Fruit fly (Drosophila melanogaster) Kc167 (cell line): Measurements from ENCODE around the gene form3.

Experiments used
- Sin3A ChIP-seq: fragments of >200 bp; optimal IDR thresholded peaks from 2 replicates; lab custom pipeline; 2018; ENCODE audit warnings: missing external identifiers
- h ChIP-seq: fragments of >200 bp; optimal IDR thresholded peaks from 3 replicates; lab custom pipeline; 2018; ENCODE audit warnings: missing external identifiers
- psq ChIP-seq: fragments of >200 bp; optimal IDR thresholded peaks from 2 replicates; lab custom pipeline; 2017; ENCODE audit warnings: missing external identifiers
- ttk ChIP-seq: sonication (Bioruptor generic); optimal IDR thresholded peaks from 2 replicates; lab custom pipeline; 2017; ENCODE audit warnings: missing external identifiers

DNA sequence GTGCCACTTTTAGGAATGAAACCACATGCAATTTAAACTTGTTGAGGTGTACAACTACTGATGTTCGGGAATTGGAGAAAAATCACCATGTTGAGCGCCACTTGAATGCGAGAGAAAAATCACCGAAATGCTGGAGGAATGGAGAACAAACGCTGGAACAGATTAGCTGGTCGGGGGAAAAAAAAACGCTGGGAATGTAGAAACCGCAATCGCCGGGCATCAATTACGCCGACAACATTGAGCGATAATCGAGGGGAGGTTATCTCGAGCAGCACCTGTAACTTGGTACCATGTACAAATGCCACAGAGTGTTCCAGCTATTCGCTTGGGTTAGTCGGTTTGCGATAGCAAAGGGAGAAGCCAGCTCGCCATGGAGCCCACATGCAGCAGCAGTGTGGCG is 28.6 kb upstream of the form3 start, which contains the start of gene CG14823:
- no peak for TF ChIP-seq h (lab: Kevin White, UChicago)
- TF ChIP-seq Sin3A (lab: Kevin White, UChicago): no peak
- TF ChIP-seq psq (lab: Kevin White, UChicago): no peak
- TF ChIP-seq ttk (lab: Kevin White, UChicago): no peak
